Worm (Caenorhabditis elegans): ENCODE measurements around the gene Y81G3A.2.
"Not testable (repeated sequence)": the region's sequence is repeated elsewhere in the genome, so short reads cannot be mapped to it uniquely, and the experiment has no call there.

ce11 chrII:13080607-13081006 is at the start of gene Y81G3A.2:
- not testable (repeated sequence) for TF ChIP-seq unc-62 (GFP tag; optimal IDR thresholded peaks at IDR 0.05); cebp-1 (GFP tag; IDR thresholded peaks at IDR 0.05); cebp-1 (tag; optimal IDR thresholded peaks at IDR 0.05)

All from whole organism, young adult.